Worm (Caenorhabditis elegans) whole organism, L2 larva: Measurements from ENCODE around the gene usp-4.

ENCODE experiments used
- C34F6.9 ChIP-seq: fragments of 150-350 bp; optimal IDR thresholded peaks from 2 replicates; lab custom pipeline; 2014; ENCODE audit warnings: missing biosample characterization, missing genetic modification characterization
- F13H6.1 ChIP-seq: sonication (generic microtip); optimal IDR thresholded peaks from 2 replicates; lab custom pipeline; 2016; ENCODE audit warnings: missing genetic modification characterization, missing compliant biosample characterization
- R02D3.7 ChIP-seq: fragments of 150-350 bp; optimal IDR thresholded peaks from 2 replicates; lab custom pipeline; 2014; ENCODE audit warnings: missing biosample characterization, missing genetic modification characterization
- Y55F3AM.14 ChIP-seq: fragments of 200-800 bp; sonication (Bioruptor generic); optimal IDR thresholded peaks from 2 replicates; lab custom pipeline; 2018; ENCODE audit warnings: mild to moderate bottlenecking, missing genetic modification characterization, missing compliant biosample characterization
- ZK546.5 ChIP-seq: sonication (generic microtip); optimal IDR thresholded peaks from 2 replicates; lab custom pipeline; 2017; ENCODE audit warnings: missing biosample characterization, missing genetic modification characterization
- alr-1 ChIP-seq: fragments of 150-350 bp; optimal IDR thresholded peaks from 2 replicates; lab custom pipeline; 2014; ENCODE audit warnings: missing biosample characterization, missing genetic modification characterization
- aly-2 ChIP-seq: fragments of 150-350 bp; optimal IDR thresholded peaks from 2 replicates; lab custom pipeline; 2014; ENCODE audit warnings: missing biosample characterization, missing genetic modification characterization
- ama-1 ChIP-seq: fragments of 150-350 bp; optimal IDR thresholded peaks from 2 replicates; lab custom pipeline; 2018; ENCODE audit warnings: inconsistent platforms
- blmp-1 ChIP-seq: sonication (generic microtip); optimal IDR thresholded peaks from 2 replicates; lab custom pipeline; 2017; ENCODE audit warnings: missing genetic modification characterization, mild to moderate bottlenecking, missing compliant biosample characterization, antibody characterized with exemption, moderate library complexity; ENCODE audit not compliant: insufficient read depth
- ceh-16 ChIP-seq: fragments of 150-350 bp; optimal IDR thresholded peaks from 2 replicates; lab custom pipeline; 2014; ENCODE audit warnings: missing biosample characterization, missing genetic modification characterization
- ceh-82 ChIP-seq: fragments of 150-350 bp; optimal IDR thresholded peaks from 2 replicates; lab custom pipeline; 2014; ENCODE audit warnings: missing biosample characterization, missing genetic modification characterization
- crh-2 ChIP-seq: sonication (generic microtip); optimal IDR thresholded peaks from 2 replicates; lab custom pipeline; 2017; ENCODE audit warnings: missing biosample characterization, missing genetic modification characterization
- dmd-4 ChIP-seq: sonication (generic microtip); optimal IDR thresholded peaks from 2 replicates; lab custom pipeline; 2017; ENCODE audit warnings: missing biosample characterization, missing genetic modification characterization
- egl-27 ChIP-seq: sonication (generic microtip); optimal IDR thresholded peaks from 3 replicates; lab custom pipeline; 2017; ENCODE audit warnings: missing biosample characterization, missing genetic modification reagents, missing genetic modification characterization
- elt-1 ChIP-seq: fragments of 150-350 bp; optimal IDR thresholded peaks from 2 replicates; lab custom pipeline; 2014; ENCODE audit warnings: missing biosample characterization, missing genetic modification characterization
- elt-3 ChIP-seq: sonication (generic microtip); optimal IDR thresholded peaks from 2 replicates; lab custom pipeline; 2017; ENCODE audit warnings: missing biosample characterization, missing genetic modification characterization
- fos-1 ChIP-seq: fragments of 150-350 bp; optimal IDR thresholded peaks from 2 replicates; lab custom pipeline; 2014; ENCODE audit warnings: missing biosample characterization, missing genetic modification characterization
- gmeb-1 ChIP-seq: fragments of 150-350 bp; optimal IDR thresholded peaks from 2 replicates; lab custom pipeline; 2014; ENCODE audit warnings: missing biosample characterization, missing genetic modification characterization
- lin-11 ChIP-seq: fragments of 150-350 bp; sonication (generic microtip); optimal IDR thresholded peaks from 2 replicates; lab custom pipeline; 2014; ENCODE audit warnings: missing biosample characterization, missing genetic modification characterization, inconsistent platforms, mixed read lengths
- lin-13 ChIP-seq: fragments of 150-350 bp; optimal IDR thresholded peaks from 2 replicates; lab custom pipeline; 2014; ENCODE audit warnings: missing biosample characterization, missing genetic modification reagents, missing genetic modification characterization
- lin-39 ChIP-seq: fragments of 150-350 bp; optimal IDR thresholded peaks from 2 replicates; lab custom pipeline; 2014; ENCODE audit warnings: missing biosample characterization, missing genetic modification reagents, missing genetic modification characterization
- lsy-2 ChIP-seq, 2 experiments: fragments of 150-350 bp in 1 of 2; sonication (generic microtip) in 1 of 2; optimal IDR thresholded peaks; 2 replicates each; lab custom pipeline; 2014 to 2017; ENCODE audit warnings: missing biosample characterization in 2 of 2, missing genetic modification characterization in 2 of 2
- mab-5 ChIP-seq: fragments of 150-350 bp; optimal IDR thresholded peaks from 2 replicates; lab custom pipeline; 2014; ENCODE audit warnings: missing biosample characterization, missing genetic modification characterization
- mbf-1 ChIP-seq: sonication (generic microtip); optimal IDR thresholded peaks from 2 replicates; lab custom pipeline; 2017; ENCODE audit warnings: missing biosample characterization, missing genetic modification characterization
- mdl-1 ChIP-seq, 2 experiments: fragments of 150-350 bp in 1 of 2; sonication (generic microtip) in 1 of 2; optimal IDR thresholded peaks; 2 replicates each; lab custom pipeline; 2017; ENCODE audit warnings: missing biosample characterization in 2 of 2, missing genetic modification characterization in 2 of 2
- nhr-10 ChIP-seq: sonication (generic microtip); optimal IDR thresholded peaks from 2 replicates; lab custom pipeline; 2017; ENCODE audit warnings: missing biosample characterization, missing genetic modification characterization
- nhr-11 ChIP-seq: fragments of 150-350 bp; optimal IDR thresholded peaks from 2 replicates; lab custom pipeline; 2014; ENCODE audit warnings: missing biosample characterization, missing genetic modification characterization
- nhr-12 ChIP-seq: fragments of 150-350 bp; optimal IDR thresholded peaks from 2 replicates; lab custom pipeline; 2014; ENCODE audit warnings: missing biosample characterization, missing genetic modification characterization
- nhr-129 ChIP-seq: fragments of 150-350 bp; optimal IDR thresholded peaks from 2 replicates; lab custom pipeline; 2014; ENCODE audit warnings: missing biosample characterization, missing genetic modification characterization
- nhr-21 ChIP-seq: fragments of 150-350 bp; optimal IDR thresholded peaks from 2 replicates; lab custom pipeline; 2014; ENCODE audit warnings: missing biosample characterization, missing genetic modification characterization
- nhr-23 ChIP-seq: fragments of 150-350 bp; optimal IDR thresholded peaks from 2 replicates; lab custom pipeline; 2014; ENCODE audit warnings: missing biosample characterization, missing genetic modification reagents, missing genetic modification characterization
- nhr-237 ChIP-seq: fragments of 150-350 bp; optimal IDR thresholded peaks from 2 replicates; lab custom pipeline; 2014; ENCODE audit warnings: missing biosample characterization, missing genetic modification characterization
- nhr-25 ChIP-seq: fragments of 150-350 bp; sonication (generic microtip); optimal IDR thresholded peaks from 3 replicates; lab custom pipeline; 2014; ENCODE audit warnings: missing biosample characterization, missing genetic modification characterization
- nhr-6 ChIP-seq: fragments of 150-350 bp; optimal IDR thresholded peaks from 2 replicates; lab custom pipeline; 2014; ENCODE audit warnings: missing biosample characterization, missing genetic modification characterization
- nhr-77 ChIP-seq: fragments of 150-350 bp; optimal IDR thresholded peaks from 2 replicates; lab custom pipeline; 2014; ENCODE audit warnings: missing biosample characterization, missing genetic modification characterization
- peb-1 ChIP-seq: fragments of 150-350 bp; optimal IDR thresholded peaks from 2 replicates; lab custom pipeline; 2014; ENCODE audit warnings: missing biosample characterization, missing genetic modification characterization
- sem-4 ChIP-seq: fragments of 150-350 bp; optimal IDR thresholded peaks from 2 replicates; lab custom pipeline; 2014; ENCODE audit warnings: missing biosample characterization, missing genetic modification reagents, missing genetic modification characterization
- skn-1 ChIP-seq: sonication (generic microtip); optimal IDR thresholded peaks from 2 replicates; lab custom pipeline; 2017; ENCODE audit warnings: missing biosample characterization, missing genetic modification characterization
- sma-3 ChIP-seq: sonication (generic microtip); optimal IDR thresholded peaks from 2 replicates; lab custom pipeline; 2016; ENCODE audit warnings: missing genetic modification reagents, missing genetic modification characterization, missing compliant biosample characterization
- sma-9 ChIP-seq, 2 experiments: fragments of 150-350 bp in 1 of 2; sonication (generic microtip) in 1 of 2; optimal IDR thresholded peaks; 2 replicates each; lab custom pipeline; 2014 to 2016; ENCODE audit warnings: missing genetic modification characterization in 2 of 2, mild to moderate bottlenecking in 1 of 2, missing biosample characterization in 1 of 2, missing compliant biosample characterization in 1 of 2, missing genetic modification reagents in 1 of 2, moderate library complexity in 1 of 2
- snpc-4 ChIP-seq: fragments of 150-350 bp; optimal IDR thresholded peaks from 2 replicates; lab custom pipeline; 2014; ENCODE audit warnings: missing biosample characterization, missing genetic modification characterization
- unc-39 ChIP-seq: fragments of 150-350 bp; optimal IDR thresholded peaks from 2 replicates; lab custom pipeline; 2014; ENCODE audit warnings: missing biosample characterization, missing genetic modification characterization
- unc-55 ChIP-seq: fragments of 150-350 bp; sonication (generic microtip); optimal IDR thresholded peaks from 3 replicates; lab custom pipeline; 2014; ENCODE audit warnings: missing biosample characterization, missing genetic modification reagents, missing genetic modification characterization
- unc-62 ChIP-seq: fragments of 150-350 bp; optimal IDR thresholded peaks from 2 replicates; lab custom pipeline; 2014; ENCODE audit warnings: missing biosample characterization, missing genetic modification reagents, missing genetic modification characterization
- zag-1 ChIP-seq: fragments of 150-350 bp; optimal IDR thresholded peaks from 2 replicates; lab custom pipeline; 2014; ENCODE audit warnings: missing biosample characterization, missing genetic modification characterization
- ztf-1 ChIP-seq: fragments of 200-800 bp; sonication (Bioruptor generic); conservative IDR thresholded peaks from 2 replicates; pipeline ENCODE4 v1.3.6; 2022; ENCODE audit warnings: missing genetic modification characterization, missing compliant biosample characterization
- ztf-11 ChIP-seq: sonication (generic microtip); optimal IDR thresholded peaks from 2 replicates; lab custom pipeline; 2017; ENCODE audit warnings: missing biosample characterization, missing genetic modification characterization
- ztf-4 ChIP-seq: fragments of 150-350 bp; optimal IDR thresholded peaks from 2 replicates; lab custom pipeline; 2014; ENCODE audit warnings: missing biosample characterization, missing genetic modification characterization

Gene usp-4

ce11 chrIV:6789950-6790349, 32.8 kb downstream of the usp-4 start:
- TF ChIP-seq F13H6.1 (tag; lab: Kevin White, UChicago): no peak
- no peak for TF ChIP-seq lsy-2 (tag; optimal IDR thresholded peaks at IDR 0.05; lab: Kevin White, UChicago)
- no peak for TF ChIP-seq nhr-12 (tag; lab: Kevin White, UChicago)
- no peak for TF ChIP-seq mdl-1 (tag; optimal IDR thresholded peaks at IDR 0.05; lab: Kevin White, UChicago)
- no peak for TF ChIP-seq ZK546.5 (tag; lab: Kevin White, UChicago)
- TF ChIP-seq nhr-23 (tag; lab: Kevin White, UChicago): no peak
- TF ChIP-seq nhr-25 (tag; lab: Kevin White, UChicago): no peak
- TF ChIP-seq nhr-21 (tag; lab: Kevin White, UChicago): no peak

- TF ChIP-seq gmeb-1 (tag; lab: Kevin White, UChicago): peak; percentile 83
- no peak for TF ChIP-seq R02D3.7 (tag; lab: Kevin White, UChicago)
- TF ChIP-seq nhr-25 (tag; lab: Kevin White, UChicago): peak; percentile 93
- peak; percentile 55 for TF ChIP-seq nhr-77 (tag; lab: Kevin White, UChicago)
- peak; percentile 98 for TF ChIP-seq unc-55 (GFP tag; lab: Kevin White, UChicago)
- TF ChIP-seq Y55F3AM.14 (GFP tag; lab: Kevin White, UChicago): no peak
- TF ChIP-seq sem-4: peak; percentile 78
- no peak for TF ChIP-seq nhr-10 (tag; lab: Kevin White, UChicago)
- TF ChIP-seq mab-5: peak; percentile 91
- TF ChIP-seq mbf-1: no peak
- TF ChIP-seq unc-62 (GFP tag; lab: Kevin White, UChicago): no peak
- peak; percentile 43 for TF ChIP-seq ZK546.5 (tag; lab: Kevin White, UChicago)
- TF ChIP-seq lsy-2 (tag; optimal IDR thresholded peaks at IDR 0.05; lab: Kevin White, UChicago): peak; percentile 73 to 94
- TF ChIP-seq unc-39 (tag; lab: Kevin White, UChicago): no peak
- TF ChIP-seq nhr-23 (tag; lab: Kevin White, UChicago): no peak
- TF ChIP-seq ztf-11 (tag; lab: Kevin White, UChicago): peak; percentile 57
- peak; percentile 89 for TF ChIP-seq snpc-4 (tag; lab: Kevin White, UChicago)
- TF ChIP-seq skn-1 (tag; lab: Kevin White, UChicago): peak; percentile 36
- TF ChIP-seq peb-1 (tag; lab: Kevin White, UChicago): no peak
- no peak for TF ChIP-seq nhr-237 (tag; lab: Kevin White, UChicago)
- TF ChIP-seq dmd-4 (tag; lab: Kevin White, UChicago): no peak
- no peak for TF ChIP-seq aly-2 (tag; lab: Kevin White, UChicago)
- peak; percentile 98 for TF ChIP-seq fos-1 (tag; lab: Kevin White, UChicago)
- peak in 1 of 2 experiments; percentile 49 for TF ChIP-seq mdl-1 (tag; optimal IDR thresholded peaks at IDR 0.05; lab: Kevin White, UChicago)
- TF ChIP-seq nhr-11 (tag; lab: Kevin White, UChicago): no peak
- TF ChIP-seq elt-3: no peak
- TF ChIP-seq nhr-12 (tag; lab: Kevin White, UChicago): peak; percentile 8
- peak; percentile 96 for TF ChIP-seq crh-2 (tag; lab: Kevin White, UChicago)
- TF ChIP-seq blmp-1 (tag; lab: Kevin White, UChicago): peak; percentile 67
- peak; percentile 72 for TF ChIP-seq ceh-16 (tag; lab: Kevin White, UChicago)
- TF ChIP-seq lin-39 (tag; lab: Kevin White, UChicago): no peak
- peak; percentile 89 for TF ChIP-seq nhr-21 (tag; lab: Kevin White, UChicago)
- peak; percentile 80 for TF ChIP-seq ama-1
- peak; percentile 88 for TF ChIP-seq nhr-6
- TF ChIP-seq ceh-82 (tag; lab: Kevin White, UChicago): peak; percentile 58
- TF ChIP-seq egl-27 (tag; lab: Kevin White, UChicago): peak; percentile 61
- TF ChIP-seq ztf-1 (GFP tag; lab: Robert Waterston, UW): no peak
- TF ChIP-seq elt-1: no peak
- TF ChIP-seq C34F6.9 (tag; lab: Kevin White, UChicago): peak; percentile 99
- peak; percentile 90 for TF ChIP-seq sma-9 (GFP tag; optimal IDR thresholded peaks at IDR 0.05; lab: Kevin White, UChicago)
- no peak for TF ChIP-seq sma-9 (tag; optimal IDR thresholded peaks at IDR 0.05; lab: Kevin White, UChicago)
- TF ChIP-seq F13H6.1 (tag; lab: Kevin White, UChicago): peak; percentile 92
- TF ChIP-seq ztf-4 (tag; lab: Kevin White, UChicago): peak; percentile 87
- peak; percentile 92 for TF ChIP-seq sma-3
- TF ChIP-seq lin-13 (GFP tag; lab: Kevin White, UChicago): peak; percentile 93
- peak; percentile 82 for TF ChIP-seq lin-11 (tag; lab: Kevin White, UChicago)
- peak; percentile 17 for TF ChIP-seq alr-1
- TF ChIP-seq zag-1 (tag; lab: Kevin White, UChicago): peak; percentile 91
- TF ChIP-seq nhr-129 (tag; lab: Kevin White, UChicago): peak; percentile 98
Observed at ce11 chrIV:6790438-6791124, 33.5 kb downstream of the usp-4 start, which contains the start of the genes C17H12.2 and vha-8. Gene C17H12.2 (minus strand): TSS chrIV:6790488. Gene vha-8 (plus strand): TSS chrIV:6791074.
